Worm (Caenorhabditis elegans) whole organism, early embryonic: ENCODE data around the gene K03B8.8.

Experiments
- B0310.2 ChIP-seq: sonication (generic microtip); optimal IDR thresholded peaks from 2 replicates; lab custom pipeline; 2016; ENCODE audit warnings: mild to moderate bottlenecking, missing genetic modification characterization, missing compliant biosample characterization
- F13C5.2 ChIP-seq: sonication (generic microtip); optimal IDR thresholded peaks from 2 replicates; lab custom pipeline; 2017; ENCODE audit warnings: mild to moderate bottlenecking, missing genetic modification characterization, inconsistent platforms, missing compliant biosample characterization
- ama-1 ChIP-seq: fragments of 150-350 bp; optimal IDR thresholded peaks from 2 replicates; lab custom pipeline; 2014
- ceh-13 ChIP-seq: fragments of 200-800 bp; sonication (Bioruptor generic); optimal IDR thresholded peaks from 2 replicates; lab custom pipeline; 2018; ENCODE audit warnings: mild to moderate bottlenecking, missing genetic modification characterization, missing compliant biosample characterization
- ets-7 ChIP-seq: sonication (generic microtip); optimal IDR thresholded peaks from 2 replicates; lab custom pipeline; 2016; ENCODE audit warnings: missing genotype, missing genetic modification characterization, missing compliant biosample characterization
- flt-1 ChIP-seq: fragments of 200-800 bp; sonication (Bioruptor generic); IDR thresholded peaks from 2 replicates; pipeline ENCODE4 v1.3.6; 2022; ENCODE audit warnings: missing genetic modification characterization, missing compliant biosample characterization
- hmg-4 ChIP-seq: fragments of 200-800 bp; sonication (Bioruptor generic); optimal IDR thresholded peaks from 2 replicates; lab custom pipeline; 2018; ENCODE audit warnings: mild to moderate bottlenecking, missing genetic modification characterization, missing compliant biosample characterization
- hnd-1 ChIP-seq: sonication (generic microtip); optimal IDR thresholded peaks from 2 replicates; lab custom pipeline; 2016; ENCODE audit warnings: missing genetic modification characterization, missing compliant biosample characterization
- pes-1 ChIP-seq: fragments of 200-800 bp; sonication (Bioruptor generic); IDR thresholded peaks from 2 replicates; pipeline ENCODE4 v1.3.6; 2022; ENCODE audit warnings: missing genetic modification reagents, missing genetic modification characterization, missing compliant biosample characterization
- sea-1 ChIP-seq: fragments of 200-800 bp; sonication (Bioruptor generic); conservative IDR thresholded peaks from 2 replicates; pipeline ENCODE4 v1.3.6; 2022; ENCODE audit warnings: missing genetic modification characterization, missing compliant biosample characterization
- tbx-37 ChIP-seq: fragments of 200-800 bp; sonication (Bioruptor generic); conservative IDR thresholded peaks from 2 replicates; pipeline ENCODE4 v1.3.6; 2022; ENCODE audit warnings: missing genetic modification reagents, missing genetic modification characterization, missing compliant biosample characterization

DNA sequence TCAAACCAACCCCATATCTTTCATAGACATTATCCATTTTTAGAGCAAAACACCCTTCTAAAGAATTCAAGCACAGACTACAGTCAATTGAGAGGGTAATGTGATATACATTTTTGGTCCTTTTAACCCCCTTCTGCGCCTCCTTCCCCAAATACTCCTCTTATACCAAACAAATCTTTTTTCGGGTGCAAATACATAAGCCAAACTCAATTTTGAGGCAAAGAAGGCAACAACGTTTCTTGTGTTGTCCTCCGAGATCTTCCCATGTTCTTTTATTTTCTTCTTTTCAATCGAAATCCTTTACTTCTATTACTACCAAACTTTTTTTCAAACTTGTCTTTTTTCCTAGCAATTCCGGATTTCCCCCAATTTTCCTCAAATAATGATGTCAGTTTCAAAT lies 44.1 kb upstream of the K03B8.8 start:
- TF ChIP-seq ets-7 (tag; lab: Kevin White, UChicago) (no peak), ama-1 (lab: Kevin White, UChicago) (no peak), ceh-13 (GFP tag; lab: Kevin White, UChicago) (no peak), F13C5.2 (tag; lab: Kevin White, UChicago) (no peak), flt-1 (GFP tag; lab: Robert Waterston, UW) (no peak), sea-1 (GFP tag; lab: Robert Waterston, UW) (no peak), hmg-4 (no peak), hnd-1 (tag; lab: Kevin White, UChicago) (no peak), pes-1 (GFP tag; lab: Robert Waterston, UW) (no peak), tbx-37 (GFP tag; lab: Robert Waterston, UW) (no peak), B0310.2 (tag; lab: Kevin White, UChicago) (no peak)
